Fruit fly (Drosophila melanogaster) whole organism, adult: ENCODE results near the gene Bka.

Experiments used
- CG14711 ChIP-seq: fragments of 200-800 bp; sonication (Bioruptor generic); optimal IDR thresholded peaks from 2 replicates; lab custom pipeline; 2018; ENCODE audit warnings: missing biosample characterization, mild to moderate bottlenecking, missing genetic modification characterization, moderate library complexity
- CG1620 ChIP-seq: fragments of 200-800 bp; sonication (Bioruptor generic); optimal IDR thresholded peaks from 2 replicates; lab custom pipeline; 2016; ENCODE audit warnings: missing biosample characterization, missing genetic modification characterization
- CG7101 ChIP-seq: fragments of 200-800 bp; sonication (Bioruptor generic); optimal IDR thresholded peaks from 2 replicates; lab custom pipeline; 2018; ENCODE audit warnings: missing biosample characterization, mild to moderate bottlenecking, missing genetic modification characterization, moderate library complexity
- Mnt ChIP-seq: fragments of 200-800 bp; sonication (Bioruptor generic); optimal IDR thresholded peaks from 2 replicates; lab custom pipeline; 2016; ENCODE audit warnings: missing biosample characterization, mild to moderate bottlenecking, missing genetic modification characterization
- cic ChIP-seq: fragments of 200-800 bp; sonication (Bioruptor generic); optimal IDR thresholded peaks from 2 replicates; lab custom pipeline; 2017; ENCODE audit warnings: missing biosample characterization, mild to moderate bottlenecking, missing genetic modification characterization, moderate library complexity
- kay ChIP-seq: fragments of 200-800 bp; sonication (Bioruptor generic); peaks from one replicate; lab custom pipeline; 2016; ENCODE audit warnings: missing biosample characterization, missing genetic modification characterization, borderline replicate concordance

DNA sequence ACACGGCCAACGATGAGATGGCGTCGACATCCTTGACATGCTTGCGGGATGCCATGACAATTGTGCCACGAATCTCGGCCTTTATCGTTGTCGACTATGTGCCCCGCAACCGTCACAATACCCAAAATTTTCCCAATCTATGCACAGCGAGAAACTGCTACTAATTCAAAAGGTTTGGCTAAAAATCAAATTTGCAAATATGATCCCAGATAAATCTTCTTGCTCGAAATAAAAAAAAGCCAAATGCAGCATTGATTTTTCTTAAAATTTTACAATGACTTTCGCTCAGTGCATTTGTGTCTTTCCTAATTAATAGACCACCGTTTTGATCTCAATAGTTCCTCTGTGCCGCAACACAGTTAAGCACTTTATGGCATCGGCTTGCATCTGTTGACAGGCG, 32.1 kb upstream of the Bka start:
- no peak for TF ChIP-seq CG7101 (tag; lab: Kevin White, UChicago)
- no peak for TF ChIP-seq CG1620 (GFP tag; lab: Kevin White, UChicago)
- no peak for TF ChIP-seq cic
- no peak for TF ChIP-seq CG14711 (tag; lab: Kevin White, UChicago)
- TF ChIP-seq kay (GFP tag; lab: Kevin White, UChicago): no peak
- no peak for TF ChIP-seq Mnt (GFP tag; lab: Kevin White, UChicago)
